Fruit fly (Drosophila melanogaster) whole organism, pupa: ENCODE data around the gene Cpr65Eb.

ENCODE experiments used
- CG10348 ChIP-seq: fragments of 200-800 bp; sonication (Bioruptor generic); IDR thresholded peaks from 2 replicates; pipeline ENCODE4 v1.3.6; 2022; ENCODE audit warnings: missing biosample characterization, missing genetic modification characterization
- CG12605 ChIP-seq: fragments of 200-800 bp; sonication (Bioruptor generic); IDR thresholded peaks from 2 replicates; pipeline ENCODE4 v1.3.6; 2022; ENCODE audit warnings: missing biosample characterization, missing genetic modification characterization
- CG13204 ChIP-seq: fragments of 200-800 bp; sonication (Bioruptor generic); optimal IDR thresholded peaks from 2 replicates; lab custom pipeline; 2018; ENCODE audit warnings: missing biosample characterization, mild to moderate bottlenecking, missing genetic modification characterization, moderate library complexity
- CG14655 ChIP-seq: fragments of 200-800 bp; sonication (Bioruptor generic); optimal IDR thresholded peaks from 3 replicates; lab custom pipeline; 2017; ENCODE audit warnings: mild to moderate bottlenecking, missing biosample characterization, missing genetic modification reagents, missing genetic modification characterization
- CG15710 ChIP-seq: fragments of 200-800 bp; sonication (Bioruptor generic); optimal IDR thresholded peaks from 2 replicates; lab custom pipeline; 2018; ENCODE audit warnings: missing biosample characterization, mild to moderate bottlenecking, missing genetic modification characterization, moderate library complexity
- CG17806 ChIP-seq: fragments of 200-800 bp; sonication (Bioruptor generic); optimal IDR thresholded peaks from 2 replicates; lab custom pipeline; 2018; ENCODE audit warnings: missing biosample characterization, mild to moderate bottlenecking, missing genetic modification characterization, moderate library complexity
- CG32121 ChIP-seq: fragments of 200-800 bp; sonication (Bioruptor generic); IDR thresholded peaks from 2 replicates; pipeline ENCODE4 v1.3.6; 2022; ENCODE audit warnings: missing biosample characterization, missing genetic modification characterization
- CG34367 ChIP-seq: fragments of 200-800 bp; sonication (Bioruptor generic); optimal IDR thresholded peaks from 2 replicates; lab custom pipeline; 2018; ENCODE audit warnings: missing biosample characterization, mild to moderate bottlenecking, missing genetic modification characterization
- CG4496 ChIP-seq: fragments of 200-800 bp; sonication (Bioruptor generic); IDR thresholded peaks from 3 replicates; pipeline ENCODE4 v1.3.6; 2022; ENCODE audit warnings: missing biosample characterization, missing genetic modification characterization
- CG8159 ChIP-seq: fragments of 200-800 bp; sonication (Bioruptor generic); optimal IDR thresholded peaks from 3 replicates; lab custom pipeline; 2018; ENCODE audit warnings: missing biosample characterization, mild to moderate bottlenecking, missing genetic modification characterization, moderate library complexity
- CG8301 ChIP-seq: fragments of 200-800 bp; sonication (Bioruptor generic); optimal IDR thresholded peaks from 2 replicates; lab custom pipeline; 2018; ENCODE audit warnings: missing biosample characterization, mild to moderate bottlenecking, missing genetic modification characterization
- CG9948 ChIP-seq: fragments of 200-800 bp; sonication (Bioruptor generic); optimal IDR thresholded peaks from 2 replicates; lab custom pipeline; 2018; ENCODE audit warnings: missing biosample characterization, mild to moderate bottlenecking, missing genetic modification characterization, moderate library complexity
- D1 ChIP-seq: fragments of 200-800 bp; sonication (Bioruptor generic); optimal IDR thresholded peaks from 2 replicates; lab custom pipeline; 2018; ENCODE audit warnings: missing biosample characterization, mild to moderate bottlenecking, missing genetic modification characterization, moderate library complexity
- EcR ChIP-seq: fragments of 200-800 bp; sonication (Bioruptor generic); optimal IDR thresholded peaks from 3 replicates; lab custom pipeline; 2019; ENCODE audit warnings: missing biosample characterization, missing genetic modification characterization, mild to moderate bottlenecking, moderate library complexity, missing genetic modification reagents
- Ets98B ChIP-seq: fragments of 200-800 bp; sonication (Bioruptor generic); IDR thresholded peaks from 2 replicates; pipeline ENCODE4 v1.3.6; 2022; ENCODE audit warnings: missing biosample characterization, missing genetic modification characterization
- Pif1A ChIP-seq: fragments of 200-800 bp; sonication (Bioruptor generic); optimal IDR thresholded peaks from 3 replicates; lab custom pipeline; 2016; ENCODE audit warnings: missing biosample characterization, missing genetic modification characterization
- Pif1B ChIP-seq: fragments of 200-800 bp; sonication (Bioruptor generic); optimal IDR thresholded peaks from 3 replicates; lab custom pipeline; 2016; ENCODE audit warnings: missing biosample characterization, missing genetic modification characterization
- Snoo ChIP-seq: fragments of 200-800 bp; sonication (Bioruptor generic); optimal IDR thresholded peaks from 3 replicates; lab custom pipeline; 2017; ENCODE audit warnings: missing biosample characterization, mild to moderate bottlenecking, missing genetic modification characterization, inconsistent platforms
- fd96Ca ChIP-seq: fragments of 200-800 bp; sonication (Bioruptor generic); IDR thresholded peaks from 3 replicates; pipeline ENCODE4 v1.3.6; 2022; ENCODE audit warnings: missing biosample characterization, missing genetic modification characterization
- gl ChIP-seq: fragments of 200-800 bp; sonication (Bioruptor generic); optimal IDR thresholded peaks from 2 replicates; lab custom pipeline; 2018; ENCODE audit warnings: missing biosample characterization, mild to moderate bottlenecking, missing genetic modification characterization
- rn ChIP-seq: fragments of 200-800 bp; sonication (Bioruptor generic); IDR thresholded peaks from 2 replicates; pipeline ENCODE4 v1.3.6; 2022; ENCODE audit warnings: missing biosample characterization, missing genetic modification characterization

The Cpr65Eb gene

DNA sequence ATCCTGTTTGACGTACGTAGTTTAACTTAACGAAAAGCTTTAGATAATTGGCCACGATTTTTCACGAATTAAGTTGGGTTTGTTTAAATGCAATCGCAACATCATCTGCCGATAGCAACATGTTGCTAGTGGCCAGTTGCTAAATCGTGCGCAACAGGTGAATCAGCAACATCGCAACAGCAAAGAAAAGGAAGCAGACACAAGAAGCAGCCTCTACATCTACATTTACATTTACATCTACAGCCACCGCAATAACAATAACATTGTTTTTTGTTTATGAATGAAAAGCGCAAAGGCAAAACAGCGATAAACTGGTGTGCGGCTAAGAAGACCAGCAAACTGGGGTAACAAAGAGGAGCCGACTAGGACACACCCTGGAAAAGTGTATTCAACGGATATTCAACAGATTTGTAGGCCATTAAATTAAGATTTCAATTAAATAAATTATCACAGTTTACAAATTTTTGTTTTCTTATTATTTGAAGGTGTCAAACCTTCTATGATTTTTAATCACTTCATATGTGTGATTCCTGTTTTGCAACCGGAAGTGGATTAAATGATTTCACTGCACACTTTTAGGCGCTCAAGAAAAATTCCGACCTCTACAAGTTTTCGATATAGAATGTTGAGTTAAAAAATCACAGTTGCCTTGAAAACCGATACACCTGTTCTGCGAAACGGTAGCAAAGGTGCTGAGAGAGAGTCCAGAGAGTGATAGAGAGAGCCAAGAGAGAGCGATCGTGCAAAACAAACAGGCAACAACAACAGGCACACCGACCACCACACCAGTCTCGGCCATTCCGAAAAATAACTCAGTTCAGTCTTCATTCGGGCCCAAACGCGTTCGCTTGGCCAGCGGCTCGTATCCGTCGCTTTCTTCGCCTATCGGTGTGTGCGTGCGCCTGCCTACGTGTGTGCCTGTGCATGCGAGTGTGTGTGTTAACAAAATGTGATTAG, 45.4 kb upstream of the Cpr65Eb start, which contains the start of gene melt:
melt (plus strand) TSS at position 818 of the 957 bp plus-strand sequence.
- TF ChIP-seq CG10348 (GFP tag; lab: Robert Waterston, UW) = peak; percentile 12; the same call in 1 of the 2 replicates
- peak; percentile 90 for TF ChIP-seq CG8301 (tag; lab: Kevin White, UChicago)
- peak; percentile 93 for TF ChIP-seq CG14655 (GFP tag; lab: Kevin White, UChicago)
- peak; percentile 91 for TF ChIP-seq Pif1A (GFP tag; lab: Kevin White, UChicago)
- TF ChIP-seq CG15710 (tag; lab: Kevin White, UChicago) = peak; percentile 81
- peak; percentile 72 for TF ChIP-seq CG17806 (tag; lab: Kevin White, UChicago)
- peak; percentile 54 for TF ChIP-seq Ets98B (GFP tag; lab: Robert Waterston, UW)
- no peak; the same call in 1 of the 2 replicates for TF ChIP-seq CG12605 (GFP tag; lab: Robert Waterston, UW)
- TF ChIP-seq CG13204 = peak; percentile 38
- TF ChIP-seq EcR = no peak
- no peak for TF ChIP-seq gl (tag; lab: Kevin White, UChicago)
- peak; percentile 75 for TF ChIP-seq CG4496 (GFP tag; lab: Robert Waterston, UW)
- TF ChIP-seq Snoo = peak; percentile 87
- TF ChIP-seq D1 (tag; lab: Kevin White, UChicago) = peak; percentile 73
- no peak for TF ChIP-seq rn (GFP tag; lab: Robert Waterston, UW)
- TF ChIP-seq fd96Ca = peak; percentile 75
- TF ChIP-seq Pif1B (GFP tag; lab: Kevin White, UChicago) = peak; percentile 89
- peak; percentile 81 for TF ChIP-seq CG9948 (tag; lab: Kevin White, UChicago)
- peak; percentile 69 for TF ChIP-seq CG32121 (GFP tag; lab: Robert Waterston, UW)
- TF ChIP-seq CG34367 (tag; lab: Kevin White, UChicago) = peak; percentile 73
- TF ChIP-seq CG8159 (tag; lab: Kevin White, UChicago) = peak; percentile 87

DNA sequence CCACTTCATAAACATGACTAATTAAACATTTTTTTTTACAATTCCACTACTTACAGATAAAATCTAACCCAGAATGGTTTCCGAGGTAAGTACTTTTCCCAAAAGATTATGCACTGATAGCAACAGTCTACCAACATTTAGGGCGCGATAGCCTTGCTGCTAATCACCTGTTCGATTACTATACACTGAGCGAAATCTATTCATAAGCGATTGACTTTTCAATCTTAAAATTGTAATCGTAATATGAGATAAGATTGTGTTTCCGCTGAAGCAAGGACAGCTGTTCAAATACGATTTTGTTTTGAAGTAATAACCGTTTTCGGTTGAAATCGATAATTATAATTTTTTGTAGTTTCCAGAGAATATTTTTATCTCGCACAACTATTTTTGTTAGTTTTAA, 44.0 kb upstream of the Cpr65Eb start:
- TF ChIP-seq CG8159 (tag; lab: Kevin White, UChicago) = no peak
- no peak for TF ChIP-seq D1 (tag; lab: Kevin White, UChicago)
- TF ChIP-seq Snoo = no peak
- TF ChIP-seq Pif1B (GFP tag; lab: Kevin White, UChicago) = no peak
- no peak for TF ChIP-seq Pif1A (GFP tag; lab: Kevin White, UChicago)
- TF ChIP-seq CG15710 (tag; lab: Kevin White, UChicago) = no peak
- TF ChIP-seq CG32121 (GFP tag; lab: Robert Waterston, UW) = no peak
- no peak for TF ChIP-seq CG4496 (GFP tag; lab: Robert Waterston, UW)
- no peak for TF ChIP-seq CG13204
- no peak for TF ChIP-seq CG9948 (tag; lab: Kevin White, UChicago)
- no peak for TF ChIP-seq rn (GFP tag; lab: Robert Waterston, UW)
- no peak for TF ChIP-seq CG17806 (tag; lab: Kevin White, UChicago)
- TF ChIP-seq Ets98B (GFP tag; lab: Robert Waterston, UW) = no peak
- TF ChIP-seq CG10348 (GFP tag; lab: Robert Waterston, UW) = no peak
- TF ChIP-seq CG34367 (tag; lab: Kevin White, UChicago) = no peak
- no peak for TF ChIP-seq CG14655 (GFP tag; lab: Kevin White, UChicago)
- no peak for TF ChIP-seq gl (tag; lab: Kevin White, UChicago)
- TF ChIP-seq fd96Ca = no peak
- no peak for TF ChIP-seq CG12605 (GFP tag; lab: Robert Waterston, UW)
- no peak for TF ChIP-seq CG8301 (tag; lab: Kevin White, UChicago)

DNA sequence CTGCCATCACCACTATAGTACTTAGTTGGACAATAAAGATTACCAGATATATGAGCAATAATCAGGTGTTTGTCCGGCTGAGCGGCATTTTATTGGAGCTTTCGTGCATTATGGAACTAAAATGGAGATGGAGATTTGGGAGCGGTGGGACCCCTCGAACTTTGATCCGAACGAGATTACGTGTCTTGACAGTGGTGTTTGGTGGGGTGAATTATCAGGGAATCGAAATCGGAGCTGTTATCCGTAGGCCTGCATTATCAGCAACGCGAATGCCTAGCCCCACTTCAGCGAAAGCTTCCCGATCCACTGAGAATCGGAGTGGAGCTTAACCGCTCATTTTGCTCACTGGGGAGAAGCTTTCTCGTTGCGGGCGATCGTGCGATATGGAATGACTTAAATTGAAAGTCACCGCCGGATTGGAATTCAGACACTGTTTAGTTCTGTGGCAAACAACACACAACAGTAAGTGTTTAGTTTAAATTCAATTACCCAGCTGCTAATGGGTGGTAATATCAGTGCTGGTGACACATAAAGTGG, 42.9 kb upstream of the Cpr65Eb start, which contains the start of gene Acbp2:
Acbp2 (plus strand) TSS at position 417 of the 537 bp plus-strand sequence.
- TF ChIP-seq CG15710 (tag; lab: Kevin White, UChicago) (no peak), D1 (tag; lab: Kevin White, UChicago) (no peak), CG14655 (GFP tag; lab: Kevin White, UChicago) (no peak), Snoo (no peak), CG12605 (GFP tag; lab: Robert Waterston, UW) (no peak), CG32121 (GFP tag; lab: Robert Waterston, UW) (no peak), CG13204 (no peak), CG17806 (tag; lab: Kevin White, UChicago) (no peak), rn (GFP tag; lab: Robert Waterston, UW) (no peak), CG34367 (tag; lab: Kevin White, UChicago) (no peak), CG8301 (tag; lab: Kevin White, UChicago) (no peak), CG10348 (GFP tag; lab: Robert Waterston, UW) (no peak), CG9948 (tag; lab: Kevin White, UChicago) (no peak), Pif1B (GFP tag; lab: Kevin White, UChicago) (no peak), CG8159 (tag; lab: Kevin White, UChicago) (no peak), CG4496 (GFP tag; lab: Robert Waterston, UW) (no peak)

DNA sequence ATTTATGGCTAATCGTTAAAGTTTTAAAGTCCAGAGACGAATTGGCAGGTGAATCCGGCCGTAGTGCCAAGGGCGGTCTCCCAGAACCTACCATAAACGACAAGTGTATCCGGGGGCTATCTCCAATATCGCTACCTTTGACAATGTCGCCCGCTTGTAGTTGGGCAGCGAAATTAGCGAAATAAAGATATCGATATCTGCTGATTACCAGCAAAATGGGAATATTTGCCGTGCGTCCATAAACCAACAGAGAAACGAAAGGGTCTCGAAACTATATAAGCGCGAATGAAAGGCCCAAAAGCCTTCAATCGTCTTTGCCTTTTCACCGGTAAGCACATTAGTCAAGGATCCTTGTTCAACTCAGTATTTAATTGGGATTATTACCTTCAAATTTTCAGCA, 42.0 kb upstream of the Cpr65Eb start, which contains the start of gene Acbp3:
Acbp3 (plus strand) TSS at position 301 of the 400 bp plus-strand sequence.
- no peak for TF ChIP-seq CG15710 (tag; lab: Kevin White, UChicago)
- no peak for TF ChIP-seq Ets98B (GFP tag; lab: Robert Waterston, UW)
- TF ChIP-seq D1 (tag; lab: Kevin White, UChicago) = no peak
- no peak for TF ChIP-seq Pif1A (GFP tag; lab: Kevin White, UChicago)
